Fruit fly (Drosophila melanogaster) whole organism, pupa: Measurements from ENCODE around the gene Diedel3.

ENCODE experiments used
- CG10348 ChIP-seq: fragments of 200-800 bp; sonication (Bioruptor generic); IDR thresholded peaks from 2 replicates; pipeline ENCODE4 v1.3.6; 2022; ENCODE audit warnings: missing biosample characterization, missing genetic modification characterization
- CG12605 ChIP-seq: fragments of 200-800 bp; sonication (Bioruptor generic); IDR thresholded peaks from 2 replicates; pipeline ENCODE4 v1.3.6; 2022; ENCODE audit warnings: missing biosample characterization, missing genetic modification characterization
- CG13204 ChIP-seq: fragments of 200-800 bp; sonication (Bioruptor generic); optimal IDR thresholded peaks from 2 replicates; lab custom pipeline; 2018; ENCODE audit warnings: missing biosample characterization, mild to moderate bottlenecking, missing genetic modification characterization, moderate library complexity
- CG14655 ChIP-seq: fragments of 200-800 bp; sonication (Bioruptor generic); optimal IDR thresholded peaks from 3 replicates; lab custom pipeline; 2017; ENCODE audit warnings: mild to moderate bottlenecking, missing biosample characterization, missing genetic modification reagents, missing genetic modification characterization
- CG15710 ChIP-seq: fragments of 200-800 bp; sonication (Bioruptor generic); optimal IDR thresholded peaks from 2 replicates; lab custom pipeline; 2018; ENCODE audit warnings: missing biosample characterization, mild to moderate bottlenecking, missing genetic modification characterization, moderate library complexity
- CG17806 ChIP-seq: fragments of 200-800 bp; sonication (Bioruptor generic); optimal IDR thresholded peaks from 2 replicates; lab custom pipeline; 2018; ENCODE audit warnings: missing biosample characterization, mild to moderate bottlenecking, missing genetic modification characterization, moderate library complexity
- CG32121 ChIP-seq: fragments of 200-800 bp; sonication (Bioruptor generic); IDR thresholded peaks from 2 replicates; pipeline ENCODE4 v1.3.6; 2022; ENCODE audit warnings: missing biosample characterization, missing genetic modification characterization
- CG34367 ChIP-seq: fragments of 200-800 bp; sonication (Bioruptor generic); optimal IDR thresholded peaks from 2 replicates; lab custom pipeline; 2018; ENCODE audit warnings: missing biosample characterization, mild to moderate bottlenecking, missing genetic modification characterization
- CG4496 ChIP-seq: fragments of 200-800 bp; sonication (Bioruptor generic); IDR thresholded peaks from 3 replicates; pipeline ENCODE4 v1.3.6; 2022; ENCODE audit warnings: missing biosample characterization, missing genetic modification characterization
- CG8159 ChIP-seq: fragments of 200-800 bp; sonication (Bioruptor generic); optimal IDR thresholded peaks from 3 replicates; lab custom pipeline; 2018; ENCODE audit warnings: missing biosample characterization, mild to moderate bottlenecking, missing genetic modification characterization, moderate library complexity
- CG8301 ChIP-seq: fragments of 200-800 bp; sonication (Bioruptor generic); optimal IDR thresholded peaks from 2 replicates; lab custom pipeline; 2018; ENCODE audit warnings: missing biosample characterization, mild to moderate bottlenecking, missing genetic modification characterization
- CG9948 ChIP-seq: fragments of 200-800 bp; sonication (Bioruptor generic); optimal IDR thresholded peaks from 2 replicates; lab custom pipeline; 2018; ENCODE audit warnings: missing biosample characterization, mild to moderate bottlenecking, missing genetic modification characterization, moderate library complexity
- D1 ChIP-seq: fragments of 200-800 bp; sonication (Bioruptor generic); optimal IDR thresholded peaks from 2 replicates; lab custom pipeline; 2018; ENCODE audit warnings: missing biosample characterization, mild to moderate bottlenecking, missing genetic modification characterization, moderate library complexity
- EcR ChIP-seq: fragments of 200-800 bp; sonication (Bioruptor generic); optimal IDR thresholded peaks from 3 replicates; lab custom pipeline; 2019; ENCODE audit warnings: missing biosample characterization, missing genetic modification characterization, mild to moderate bottlenecking, moderate library complexity, missing genetic modification reagents
- Ets98B ChIP-seq: fragments of 200-800 bp; sonication (Bioruptor generic); IDR thresholded peaks from 2 replicates; pipeline ENCODE4 v1.3.6; 2022; ENCODE audit warnings: missing biosample characterization, missing genetic modification characterization
- Pif1A ChIP-seq: fragments of 200-800 bp; sonication (Bioruptor generic); optimal IDR thresholded peaks from 3 replicates; lab custom pipeline; 2016; ENCODE audit warnings: missing biosample characterization, missing genetic modification characterization
- Pif1B ChIP-seq: fragments of 200-800 bp; sonication (Bioruptor generic); optimal IDR thresholded peaks from 3 replicates; lab custom pipeline; 2016; ENCODE audit warnings: missing biosample characterization, missing genetic modification characterization
- Snoo ChIP-seq: fragments of 200-800 bp; sonication (Bioruptor generic); optimal IDR thresholded peaks from 3 replicates; lab custom pipeline; 2017; ENCODE audit warnings: missing biosample characterization, mild to moderate bottlenecking, missing genetic modification characterization, inconsistent platforms
- fd96Ca ChIP-seq: fragments of 200-800 bp; sonication (Bioruptor generic); IDR thresholded peaks from 3 replicates; pipeline ENCODE4 v1.3.6; 2022; ENCODE audit warnings: missing biosample characterization, missing genetic modification characterization
- gl ChIP-seq: fragments of 200-800 bp; sonication (Bioruptor generic); optimal IDR thresholded peaks from 2 replicates; lab custom pipeline; 2018; ENCODE audit warnings: missing biosample characterization, mild to moderate bottlenecking, missing genetic modification characterization
- rn ChIP-seq: fragments of 200-800 bp; sonication (Bioruptor generic); IDR thresholded peaks from 2 replicates; pipeline ENCODE4 v1.3.6; 2022; ENCODE audit warnings: missing biosample characterization, missing genetic modification characterization

Gene Diedel3

DNA sequence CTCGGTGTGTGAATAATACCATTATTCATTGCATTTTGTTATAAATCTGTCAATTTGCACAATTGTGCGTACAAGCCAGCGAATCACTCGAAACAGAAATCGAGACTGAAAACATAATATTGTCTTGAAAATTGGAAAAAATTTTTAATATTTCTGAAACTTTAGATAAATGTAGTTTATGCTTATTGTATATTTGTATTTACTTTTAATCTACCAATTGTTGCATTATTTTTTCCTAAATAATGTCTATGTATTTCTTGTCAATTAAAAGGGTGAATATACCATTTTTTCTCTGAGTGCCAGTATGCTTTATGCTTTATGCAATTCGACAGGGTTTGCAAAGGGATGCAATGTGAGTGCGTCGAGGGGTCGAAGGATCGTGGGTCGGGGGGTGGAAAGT is 35.7 kb upstream of the Diedel3 start:
- TF ChIP-seq Pif1B (GFP tag; lab: Kevin White, UChicago) (no peak), CG8159 (tag; lab: Kevin White, UChicago) (peak; percentile 44), CG17806 (tag; lab: Kevin White, UChicago) (peak; percentile 23)

dm6 chrX:19018102-19018814 is 32.0 kb upstream of the Diedel3 start:
- no peak for TF ChIP-seq CG8301 (tag; lab: Kevin White, UChicago)
- TF ChIP-seq EcR (GFP tag; lab: Kevin White, UChicago), result no peak
- TF ChIP-seq CG8159 (tag; lab: Kevin White, UChicago), result peak; percentile 49
- no peak for TF ChIP-seq rn (GFP tag; lab: Robert Waterston, UW)
- no peak for TF ChIP-seq gl
- TF ChIP-seq CG12605 (GFP tag; lab: Robert Waterston, UW), result no peak
- peak; percentile 19 for TF ChIP-seq CG9948
- TF ChIP-seq fd96Ca, result no peak
- no peak for TF ChIP-seq CG32121 (GFP tag; lab: Robert Waterston, UW)
- no peak for TF ChIP-seq Ets98B (GFP tag; lab: Robert Waterston, UW)
- peak; percentile 27 for TF ChIP-seq Pif1A (GFP tag; lab: Kevin White, UChicago)
- no peak for TF ChIP-seq Pif1B (GFP tag; lab: Kevin White, UChicago)
- peak; percentile 15 for TF ChIP-seq CG34367 (tag; lab: Kevin White, UChicago)
- no peak for TF ChIP-seq CG10348 (GFP tag; lab: Robert Waterston, UW)
- no peak for TF ChIP-seq D1 (tag; lab: Kevin White, UChicago)
- TF ChIP-seq Snoo (tag; lab: Kevin White, UChicago), result peak; percentile 33
- peak; percentile 17 for TF ChIP-seq CG17806 (tag; lab: Kevin White, UChicago)
- no peak for TF ChIP-seq CG13204
- TF ChIP-seq CG15710, result peak; percentile 30
- no peak for TF ChIP-seq CG14655
- TF ChIP-seq CG4496, result no peak

DNA sequence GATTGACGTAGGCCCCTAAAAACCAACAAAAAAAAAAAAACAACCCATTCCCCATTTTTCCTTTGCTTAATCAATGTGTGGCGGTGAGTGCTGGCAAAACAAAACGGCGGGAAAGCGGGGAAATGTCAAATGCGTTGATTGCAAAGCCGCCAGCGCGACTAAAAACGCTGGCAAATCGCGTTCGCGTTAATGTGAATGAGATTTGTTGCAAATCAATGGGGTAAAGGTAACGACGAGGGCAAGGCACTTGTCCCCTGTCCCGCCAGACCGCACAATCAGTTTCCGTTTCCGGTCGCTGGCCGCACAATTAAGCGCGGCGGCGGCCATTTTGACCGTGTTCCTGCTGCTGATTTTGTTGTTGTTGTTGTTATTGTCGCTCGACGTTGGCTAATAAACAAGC is 30.2 kb upstream of the Diedel3 start:
- no peak for TF ChIP-seq Pif1B (GFP tag; lab: Kevin White, UChicago)

dm6 chrX:19028584-19028983 is 21.7 kb upstream of the Diedel3 start:
- no peak for TF ChIP-seq CG34367 (tag; lab: Kevin White, UChicago)

dm6 chrX:19033739-19034138 is 16.5 kb upstream of the Diedel3 start:
- TF ChIP-seq CG14655, result no peak

dm6 chrX:19037137-19037536 is 13.1 kb upstream of the Diedel3 start:
- TF ChIP-seq Snoo (tag; lab: Kevin White, UChicago), result no peak
- no peak for TF ChIP-seq CG9948
- TF ChIP-seq CG10348 (GFP tag; lab: Robert Waterston, UW), result no peak
- TF ChIP-seq Pif1A (GFP tag; lab: Kevin White, UChicago), result no peak
- no peak for TF ChIP-seq D1 (tag; lab: Kevin White, UChicago)
- no peak for TF ChIP-seq rn (GFP tag; lab: Robert Waterston, UW)
- no peak for TF ChIP-seq CG15710
- TF ChIP-seq gl, result no peak
- no peak for TF ChIP-seq CG14655
- TF ChIP-seq CG12605 (GFP tag; lab: Robert Waterston, UW), result no peak
- no peak for TF ChIP-seq Ets98B (GFP tag; lab: Robert Waterston, UW)
- no peak for TF ChIP-seq CG8159 (tag; lab: Kevin White, UChicago)
- TF ChIP-seq fd96Ca, result no peak
- no peak for TF ChIP-seq CG17806 (tag; lab: Kevin White, UChicago)
- TF ChIP-seq CG34367 (tag; lab: Kevin White, UChicago), result no peak
- no peak for TF ChIP-seq CG32121 (GFP tag; lab: Robert Waterston, UW)
- no peak for TF ChIP-seq Pif1B (GFP tag; lab: Kevin White, UChicago)
- TF ChIP-seq EcR (GFP tag; lab: Kevin White, UChicago), result no peak
- no peak for TF ChIP-seq CG4496
- TF ChIP-seq, all 21 proteins: peak for 0

- TF ChIP-seq Snoo (tag; lab: Kevin White, UChicago) (no peak), CG14655 (no peak), CG4496 (no peak), CG8301 (tag; lab: Kevin White, UChicago) (no peak), fd96Ca (no peak), Ets98B (GFP tag; lab: Robert Waterston, UW) (no peak), CG34367 (tag; lab: Kevin White, UChicago) (no peak), CG32121 (GFP tag; lab: Robert Waterston, UW) (no peak), CG10348 (GFP tag; lab: Robert Waterston, UW) (no peak), CG12605 (GFP tag; lab: Robert Waterston, UW) (no peak), CG17806 (tag; lab: Kevin White, UChicago) (no peak), CG9948 (no peak), CG15710 (no peak)
- TF ChIP-seq, all 21 proteins: peak for 0
These were observed 10.0 kb upstream of the Diedel3 start for dm6 chrX:19040261-19040660.
